Fruit fly (Drosophila melanogaster): ENCODE data around the gene inaF-C.

inaF-C gene

DNA sequence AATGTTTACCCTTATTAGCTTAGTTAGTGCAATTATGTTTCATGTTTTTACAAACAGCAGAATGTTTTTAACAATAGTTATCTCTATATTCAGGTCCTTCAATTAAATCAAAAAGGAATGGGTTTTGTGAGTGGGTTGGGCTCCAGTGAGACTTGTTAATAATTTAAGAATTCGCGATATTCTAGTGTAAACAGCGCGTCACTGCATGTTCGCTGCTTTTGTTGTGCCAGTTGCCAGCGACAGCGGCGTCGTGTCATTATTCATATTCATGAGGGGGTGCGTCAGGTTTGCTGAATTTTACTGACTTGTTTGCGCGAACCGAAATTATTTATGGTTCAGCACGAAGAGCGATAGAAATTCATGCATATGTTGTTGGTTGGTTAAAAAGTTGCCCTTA, 16.3 kb downstream of the inaF-C start, which contains the start of gene Amun (continued):
- TF ChIP-seq vfl (GFP tag; optimal IDR thresholded peaks at IDR 0.05) (no peak), D19B (GFP tag; optimal IDR thresholded peaks at IDR 0.05) (no peak), Ets65A (GFP tag) (peak; percentile 90), CG13775 (GFP tag; optimal IDR thresholded peaks at IDR 0.05) (no peak), NFAT (GFP tag; IDR thresholded peaks at IDR 0.05) (peak; percentile 72), Spps (tag; optimal IDR thresholded peaks at IDR 0.05) (no peak), Nf-YC (tag; optimal IDR thresholded peaks at IDR 0.05) (no peak), CG10565 (GFP tag; optimal IDR thresholded peaks at IDR 0.05) (no peak), BEAF-32 (GFP tag; optimal IDR thresholded peaks at IDR 0.05) (no peak), CG2120 (GFP tag; optimal IDR thresholded peaks at IDR 0.05) (peak; percentile 62), pho (GFP tag; optimal IDR thresholded peaks at IDR 0.05) (peak; percentile 21), Chrac-16 (GFP tag; optimal IDR thresholded peaks at IDR 0.05) (no peak), CG9817 (tag; optimal IDR thresholded peaks at IDR 0.05) (peak; percentile 20), sug (tag; optimal IDR thresholded peaks at IDR 0.05) (no peak), zfh1 (GFP tag; IDR thresholded peaks at IDR 0.05) (peak; percentile 27; the same call in 2 of the 3 replicates), sqz (GFP tag; optimal IDR thresholded peaks at IDR 0.05) (no peak), CG31388 (GFP tag; optimal IDR thresholded peaks at IDR 0.05) (peak; percentile 18), CG11456 (GFP tag; IDR thresholded peaks at IDR 0.05) (peak; percentile 79; the same call in 2 of the 3 replicates), CG14441 (GFP tag; IDR thresholded peaks at IDR 0.05) (peak; percentile 50), Dip2 (GFP tag; IDR thresholded peaks at IDR 0.05) (no peak), CG6272 (GFP tag; IDR thresholded peaks at IDR 0.05) (0 out of 2 replicates have a peak, but pooled peaks have one; percentile 4), CG9215 (GFP tag; IDR thresholded peaks at IDR 0.05) (peak; percentile 18; the same call in 1 of the 2 replicates), MESR4 (GFP tag; optimal IDR thresholded peaks at IDR 0.05) (no peak), CG11398 (GFP tag; optimal IDR thresholded peaks at IDR 0.05) (no peak), ken (GFP tag; IDR thresholded peaks at IDR 0.05) (peak; percentile 60; the same call in 2 of the 3 replicates), CG7839 (tag; optimal IDR thresholded peaks at IDR 0.05) (peak; percentile 8), rib (GFP tag; IDR thresholded peaks at IDR 0.05) (no peak), eyg (GFP tag; optimal IDR thresholded peaks at IDR 0.05) (no peak), lola (GFP tag; optimal IDR thresholded peaks at IDR 0.05) (peak in 1 of 3 experiments; percentile 13), caup (GFP tag; optimal IDR thresholded peaks at IDR 0.05; ENCODE audit: severe bottlenecking) (no peak), cas (GFP tag; IDR thresholded peaks at IDR 0.05) (0 out of 2 replicates have a peak, but pooled peaks have one; percentile 39), Atf-2 (GFP tag; optimal IDR thresholded peaks at IDR 0.05) (peak; percentile 3), CG14965 (GFP tag; optimal IDR thresholded peaks at IDR 0.05; ENCODE audit: borderline replicate concordance) (no peak), CG31224 (GFP tag; IDR thresholded peaks at IDR 0.05) (peak; percentile 31; the same call in 1 of the 2 replicates), Mrtf (GFP tag; IDR thresholded peaks at IDR 0.05) (peak; percentile 58; the same call in 2 of the 3 replicates), CG9932 (GFP tag; IDR thresholded peaks at IDR 0.05) (peak; percentile 64), Poxn (GFP tag; IDR thresholded peaks at IDR 0.05) (0 out of 2 replicates have a peak, but pooled peaks have one; percentile 17), Drgx (GFP tag; IDR thresholded peaks at IDR 0.05) (0 out of 2 replicates have a peak, but pooled peaks have one; percentile 9), Ravus (GFP tag; IDR thresholded peaks at IDR 0.05) (no peak), CG10431 (GFP tag; optimal IDR thresholded peaks at IDR 0.05) (no peak), slbo (GFP tag; IDR thresholded peaks at IDR 0.05) (peak; percentile 81), CG3838 (GFP tag; optimal IDR thresholded peaks at IDR 0.05) (peak; percentile 9), vvl (GFP tag; IDR thresholded peaks at IDR 0.05) (peak; percentile 14; the same call in 1 of the 2 replicates), inv (GFP tag; IDR thresholded peaks at IDR 0.05; ENCODE audit: partially characterized antibody) (no peak), CG30403 (GFP tag; optimal IDR thresholded peaks at IDR 0.05) (peak; percentile 50), CG2202 (tag; optimal IDR thresholded peaks at IDR 0.05) (no peak), scrt (GFP tag; optimal IDR thresholded peaks at IDR 0.05) (peak; percentile 26), cwo (GFP tag; optimal IDR thresholded peaks at IDR 0.05) (no peak), CG11085 (GFP tag; IDR thresholded peaks at IDR 0.05) (peak; percentile 9; the same call in 1 of the 2 replicates), ash1 (GFP tag; optimal IDR thresholded peaks at IDR 0.05) (peak; percentile 19), CG12744 (GFP tag; optimal IDR thresholded peaks at IDR 0.05) (peak; percentile 35)
